Fruit fly (Drosophila melanogaster): ENCODE results near the gene Rel.

The Rel gene

DNA sequence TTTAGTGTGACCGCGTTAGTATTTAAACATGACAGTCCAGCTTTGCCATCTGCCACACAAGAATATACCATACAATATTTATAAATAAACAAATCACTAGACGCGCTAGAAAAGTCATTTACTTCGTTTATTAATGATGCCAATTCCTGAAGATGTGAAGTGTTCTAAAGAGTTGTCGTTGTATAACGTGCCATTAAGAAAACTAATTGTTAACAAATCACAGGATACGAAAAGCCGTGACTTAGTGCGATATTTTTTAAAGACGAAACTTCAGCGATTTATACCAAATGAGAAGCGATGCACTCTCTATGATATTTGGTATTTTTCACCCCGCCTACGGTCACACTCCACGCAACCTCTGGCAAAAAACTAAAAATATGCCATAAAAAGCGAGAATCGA, 8.3 kb downstream of the Rel start, which contains the start of gene neur (continued):
- TF ChIP-seq CG7963 (GFP tag; IDR thresholded peaks at IDR 0.05; ENCODE audit: partially characterized antibody): peak; percentile 40; the same call in 1 of the 3 replicates
- TF ChIP-seq nerfin-1 (tag; optimal IDR thresholded peaks at IDR 0.05): peak; percentile 9
- peak; percentile 1 for TF ChIP-seq CG4424 (GFP tag; optimal IDR thresholded peaks at IDR 0.05)
- TF ChIP-seq Dbx (GFP tag; IDR thresholded peaks at IDR 0.05): 0 out of 3 replicates have a peak, but pooled peaks have one; percentile 17
- peak; percentile 11 for TF ChIP-seq zen (tag; optimal IDR thresholded peaks at IDR 0.05)
- TF ChIP-seq kah (GFP tag; optimal IDR thresholded peaks at IDR 0.05): no peak
- TF ChIP-seq Scr (GFP tag; IDR thresholded peaks at IDR 0.05; ENCODE audit: partially characterized antibody): peak; percentile 78
- TF ChIP-seq nmo (GFP tag; optimal IDR thresholded peaks at IDR 0.05): peak; percentile 72
- peak; percentile 72 for TF ChIP-seq unc-4 (GFP tag; IDR thresholded peaks at IDR 0.05; ENCODE audit: partially characterized antibody)
- TF ChIP-seq CG17328 (GFP tag; IDR thresholded peaks at IDR 0.05): no peak
- no peak for TF ChIP-seq fu2 (GFP tag; optimal IDR thresholded peaks at IDR 0.05)
- TF ChIP-seq CG8281 (tag; optimal IDR thresholded peaks at IDR 0.05): no peak
- TF ChIP-seq CG5953 (GFP tag; IDR thresholded peaks at IDR 0.05): no peak
- no peak for TF ChIP-seq scrt (GFP tag; optimal IDR thresholded peaks at IDR 0.05)
- TF ChIP-seq bcd (GFP tag; optimal IDR thresholded peaks at IDR 0.05): peak; percentile 58
- 0 out of 2 replicates have a peak, but pooled peaks have one; percentile 18 for TF ChIP-seq hbn (GFP tag; IDR thresholded peaks at IDR 0.05; ENCODE audit: partially characterized antibody)
- TF ChIP-seq Lpt (GFP tag; optimal IDR thresholded peaks at IDR 0.05): no peak
- no peak for TF ChIP-seq CG8944 (GFP tag; optimal IDR thresholded peaks at IDR 0.05)
- peak; percentile 42 for TF ChIP-seq CG2712 (tag; optimal IDR thresholded peaks at IDR 0.05)
- TF ChIP-seq CG42726 (GFP tag; IDR thresholded peaks at IDR 0.05; ENCODE audit: partially characterized antibody): 0 out of 2 replicates have a peak, but pooled peaks have one; percentile 35
- TF ChIP-seq zen2 (GFP tag; IDR thresholded peaks at IDR 0.05; ENCODE audit: partially characterized antibody): peak; percentile 56; the same call in 1 of the 3 replicates
- no peak for TF ChIP-seq CG6272 (GFP tag; IDR thresholded peaks at IDR 0.05)
- TF ChIP-seq Stat92E (GFP tag; optimal IDR thresholded peaks at IDR 0.05): no peak
- no peak for TF ChIP-seq fru (optimal IDR thresholded peaks at IDR 0.05)
- no peak for TF ChIP-seq Adf1 (GFP tag; IDR thresholded peaks at IDR 0.05)
- TF ChIP-seq CG30403 (GFP tag; optimal IDR thresholded peaks at IDR 0.05): peak; percentile 26
- TF ChIP-seq her (GFP tag; optimal IDR thresholded peaks at IDR 0.05): no peak
- TF ChIP-seq CG10543 (GFP tag; optimal IDR thresholded peaks at IDR 0.05): no peak
- TF ChIP-seq nerfin-2 (GFP tag; IDR thresholded peaks at IDR 0.05; ENCODE audit: partially characterized antibody): 0 out of 2 replicates have a peak, but pooled peaks have one; percentile 13
- TF ChIP-seq CG4617 (GFP tag; optimal IDR thresholded peaks at IDR 0.05; ENCODE audit: borderline replicate concordance): peak; percentile 58
- no peak for TF ChIP-seq zf30C (GFP tag; optimal IDR thresholded peaks at IDR 0.05)
- TF ChIP-seq Ravus (GFP tag; IDR thresholded peaks at IDR 0.05): no peak
- peak; percentile 35 for TF ChIP-seq lilli (GFP tag; optimal IDR thresholded peaks at IDR 0.05)
- no peak for TF ChIP-seq hth (optimal IDR thresholded peaks at IDR 0.05)
- TF ChIP-seq twi (tag; optimal IDR thresholded peaks at IDR 0.05): peak; percentile 28
- TF ChIP-seq HLH54F (GFP tag; optimal IDR thresholded peaks at IDR 0.05): peak; percentile 17
- TF ChIP-seq Bteb2 (GFP tag; optimal IDR thresholded peaks at IDR 0.05): no peak
- no peak for TF ChIP-seq CG6254 (GFP tag; optimal IDR thresholded peaks at IDR 0.05)
- TF ChIP-seq CG33213 (GFP tag; optimal IDR thresholded peaks at IDR 0.05): peak; percentile 64
- no peak for TF ChIP-seq dan (GFP tag; IDR thresholded peaks at IDR 0.05)
- no peak for TF ChIP-seq slp2 (GFP tag; optimal IDR thresholded peaks at IDR 0.05)
- TF ChIP-seq Max (GFP tag; optimal IDR thresholded peaks at IDR 0.05): peak; percentile 58
- TF ChIP-seq TFAM (GFP tag; optimal IDR thresholded peaks at IDR 0.05): no peak
- peak in 1 of 2 experiments; percentile 61 for TF ChIP-seq crp (GFP tag; optimal IDR thresholded peaks at IDR 0.05)
- peak; percentile 18 for TF ChIP-seq zfh2 (GFP tag; optimal IDR thresholded peaks at IDR 0.05)
- TF ChIP-seq fd96Cb (tag; optimal IDR thresholded peaks at IDR 0.05): no peak
- TF ChIP-seq Antp (GFP tag; optimal IDR thresholded peaks at IDR 0.05): no peak
- no peak for TF ChIP-seq jigr1 (GFP tag; IDR thresholded peaks at IDR 0.05)
- TF ChIP-seq maf-S (GFP tag; optimal IDR thresholded peaks at IDR 0.05): no peak
- no peak for TF ChIP-seq D (optimal IDR thresholded peaks at IDR 0.05)
- no peak for TF ChIP-seq D (GFP tag; optimal IDR thresholded peaks at IDR 0.05)
